Fruit fly (Drosophila melanogaster) whole organism: ENCODE measurements around the gene Stat92E.

Experiments used
- CG8478 ChIP-seq: fragments of >200 bp; optimal IDR thresholded peaks from 2 replicates; lab custom pipeline; 2018; ENCODE audit warnings: inconsistent platforms
- Dll ChIP-seq: fragments of >200 bp; optimal IDR thresholded peaks from 2 replicates; lab custom pipeline; 2017
- EcR ChIP-seq, 2 experiments: fragments of >200 bp; optimal IDR thresholded peaks; 2 replicates each; lab custom pipeline; 2017; ENCODE audit warnings: missing biosample characterization in 2 of 2, missing genetic modification characterization in 2 of 2, missing genetic modification reagents in 2 of 2
- pan ChIP-seq: fragments of >200 bp; optimal IDR thresholded peaks from 2 replicates; lab custom pipeline; 2017
- psq ChIP-seq: fragments of >200 bp; optimal IDR thresholded peaks from 2 replicates; lab custom pipeline; 2017
- usp ChIP-seq: fragments of >200 bp; optimal IDR thresholded peaks from 2 replicates; lab custom pipeline; 2017; ENCODE audit warnings: missing biosample characterization, missing genetic modification characterization, mixed read lengths

- TF ChIP-seq usp (GFP tag; lab: Kevin White, UChicago) = no peak
- TF ChIP-seq pan (lab: Kevin White, UChicago) = no peak
- no peak for TF ChIP-seq EcR (GFP tag; optimal IDR thresholded peaks at IDR 0.05; lab: Kevin White, UChicago)
- no peak for TF ChIP-seq psq
- no peak for TF ChIP-seq CG8478 (lab: Kevin White, UChicago)
- no peak for TF ChIP-seq Dll
These were observed 24.7 kb upstream of the Stat92E start, which contains the start of the genes TFAM and CG5412 for dm6 chr3R:20576789-20577188.
